Fruit fly (Drosophila melanogaster): ENCODE results near the gene CG13795.

CG13795 gene

dm6 chr2L:7690961-7691360, 35.1 kb downstream of the CG13795 start, which contains the start of gene CG18585:
TSS of gene CG18585 (minus strand) at chr2L:7691061.
- TF ChIP-seq B-H2 (GFP tag; optimal IDR thresholded peaks at IDR 0.05): no peak
- no peak for TF ChIP-seq CG14441 (GFP tag; IDR thresholded peaks at IDR 0.05)
- TF ChIP-seq pfk (GFP tag; optimal IDR thresholded peaks at IDR 0.05): no peak
- no peak for TF ChIP-seq CG9437 (GFP tag; optimal IDR thresholded peaks at IDR 0.05)
- TF ChIP-seq bowl (GFP tag; IDR thresholded peaks at IDR 0.05): no peak
- no peak for TF ChIP-seq toy (GFP tag; IDR thresholded peaks at IDR 0.05)
- TF ChIP-seq nerfin-2 (GFP tag; IDR thresholded peaks at IDR 0.05; ENCODE audit: partially characterized antibody): no peak
- TF ChIP-seq fru (optimal IDR thresholded peaks at IDR 0.05): no peak
- no peak for TF ChIP-seq Hmx (GFP tag; optimal IDR thresholded peaks at IDR 0.05)
- TF ChIP-seq sisA (GFP tag; IDR thresholded peaks at IDR 0.05): no peak
- TF ChIP-seq vfl (GFP tag; optimal IDR thresholded peaks at IDR 0.05): no peak

- TF ChIP-seq en (GFP tag; optimal IDR thresholded peaks at IDR 0.05) (no peak), Poxn (GFP tag; IDR thresholded peaks at IDR 0.05) (no peak), Usf (GFP tag; optimal IDR thresholded peaks at IDR 0.05) (no peak), CG30020 (tag; optimal IDR thresholded peaks at IDR 0.05) (no peak), NFAT (GFP tag; IDR thresholded peaks at IDR 0.05) (no peak), grn (GFP tag; optimal IDR thresholded peaks at IDR 0.05) (peak; percentile 66), MESR4 (GFP tag; optimal IDR thresholded peaks at IDR 0.05) (no peak), sd (tag; optimal IDR thresholded peaks at IDR 0.05) (peak; percentile 80), CG4404 (GFP tag; IDR thresholded peaks at IDR 0.05) (no peak), Hmx (GFP tag; optimal IDR thresholded peaks at IDR 0.05) (no peak), MTF-1 (GFP tag; optimal IDR thresholded peaks at IDR 0.05; ENCODE audit: borderline replicate concordance) (no peak), E2f1 (GFP tag; IDR thresholded peaks at IDR 0.05) (no peak), ro (GFP tag; IDR thresholded peaks at IDR 0.05) (no peak), Ets65A (GFP tag) (peak; percentile 36), sqz (GFP tag; optimal IDR thresholded peaks at IDR 0.05) (no peak), klu (GFP tag; IDR thresholded peaks at IDR 0.05) (no peak), tll (GFP tag; optimal IDR thresholded peaks at IDR 0.05) (no peak), bigmax (GFP tag; optimal IDR thresholded peaks at IDR 0.05) (no peak), CG12071 (GFP tag; optimal IDR thresholded peaks at IDR 0.05) (no peak), CG7556 (GFP tag; optimal IDR thresholded peaks at IDR 0.05) (no peak), CG18262 (tag; optimal IDR thresholded peaks at IDR 0.05) (no peak), emc (GFP tag; optimal IDR thresholded peaks at IDR 0.05) (no peak), CG10565 (GFP tag; optimal IDR thresholded peaks at IDR 0.05) (no peak), D19B (GFP tag; optimal IDR thresholded peaks at IDR 0.05) (no peak), sisA (GFP tag; IDR thresholded peaks at IDR 0.05) (no peak), exex (tag; optimal IDR thresholded peaks at IDR 0.05) (peak; percentile 83)
Observed at dm6 chr2L:7690449-7690848, 35.6 kb downstream of the CG13795 start.

DNA sequence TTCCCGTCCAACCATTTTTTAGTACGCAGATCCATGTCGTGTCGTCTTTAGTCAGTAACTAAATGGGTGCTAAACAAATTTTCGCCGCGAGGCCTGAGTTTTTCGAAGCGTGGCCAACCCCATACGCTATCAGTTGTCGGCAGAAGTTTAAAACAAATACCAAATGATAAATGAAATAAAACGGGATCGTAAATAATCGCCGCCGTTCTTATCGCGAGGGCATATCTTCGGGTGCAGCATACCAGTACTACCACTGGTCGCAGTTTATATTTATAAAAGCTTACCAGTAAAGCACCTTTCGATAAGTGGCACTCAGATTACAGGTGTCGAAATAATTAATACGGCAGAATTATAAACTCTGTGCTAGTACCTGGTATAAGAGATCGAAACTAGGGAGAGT, 40.8 kb downstream of the CG13795 start:
- TF ChIP-seq cwo (GFP tag; optimal IDR thresholded peaks at IDR 0.05) (peak; percentile 23), CG10543 (GFP tag; optimal IDR thresholded peaks at IDR 0.05) (peak; percentile 25), Lpt (GFP tag; optimal IDR thresholded peaks at IDR 0.05) (no peak), Med (GFP tag) (peak; percentile 33), Hey (tag; optimal IDR thresholded peaks at IDR 0.05) (peak; percentile 36), Dp (GFP tag; optimal IDR thresholded peaks at IDR 0.05) (no peak), Adf1 (GFP tag; IDR thresholded peaks at IDR 0.05) (peak; percentile 11; the same call in 1 of the 2 replicates), NK7.1 (GFP tag; optimal IDR thresholded peaks at IDR 0.05) (no peak), exex (tag; optimal IDR thresholded peaks at IDR 0.05) (peak; percentile 95), CG11085 (GFP tag; IDR thresholded peaks at IDR 0.05) (no peak), ci (GFP tag; IDR thresholded peaks at IDR 0.05) (0 out of 3 replicates have a peak, but pooled peaks have one; percentile 9), corto (GFP tag; optimal IDR thresholded peaks at IDR 0.05) (no peak), Mes4 (GFP tag; optimal IDR thresholded peaks at IDR 0.05) (no peak), tll (GFP tag; optimal IDR thresholded peaks at IDR 0.05) (no peak), odd (GFP tag; optimal IDR thresholded peaks at IDR 0.05) (no peak), CG12071 (GFP tag; optimal IDR thresholded peaks at IDR 0.05) (peak; percentile 35), GATAe (GFP tag; conservative IDR thresholded peaks at IDR 0.05) (peak; percentile 57; the same call in 1 of the 2 replicates), sima (GFP tag; optimal IDR thresholded peaks at IDR 0.05) (no peak), CG34376 (GFP tag; optimal IDR thresholded peaks at IDR 0.05) (peak; percentile 97)
